Fruit fly (Drosophila melanogaster): ENCODE data around the gene CG15517.

- TF ChIP-seq CG8478 (optimal IDR thresholded peaks at IDR 0.05), result no peak
- peak in 1 of 2 experiments; percentile 16 for TF ChIP-seq CTCF (optimal IDR thresholded peaks at IDR 0.05)
Measured at dm6 chr3R:29876733-29877193, 26.9 kb downstream of the CG15517 start, which contains the start of gene CG31038.
